Fruit fly (Drosophila melanogaster): ENCODE data around the gene mRpL38.

The mRpL38 gene

DNA sequence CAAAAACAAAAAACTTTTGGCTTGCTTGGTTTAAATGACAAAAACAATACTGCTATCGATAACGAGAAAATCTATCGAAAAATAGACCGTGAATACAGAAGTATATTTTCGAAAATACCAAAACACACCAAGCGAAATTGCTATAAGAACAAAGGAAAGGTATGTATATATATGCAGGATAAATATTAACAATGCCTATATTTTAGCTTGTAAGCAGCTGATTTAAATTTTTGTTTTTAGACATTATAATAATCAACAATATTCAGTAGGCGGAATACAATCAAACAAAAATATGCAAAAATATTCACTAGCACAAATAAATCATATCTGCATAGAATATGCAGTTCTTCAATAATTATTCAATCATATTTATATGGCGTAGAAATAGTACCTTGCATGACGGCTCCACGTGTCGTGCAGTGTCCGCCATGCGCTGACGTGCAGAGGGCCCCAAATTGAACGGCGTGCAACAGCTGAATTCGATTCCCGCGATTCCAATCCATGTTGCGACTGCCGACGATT lies 11.8 kb downstream of the mRpL38 start, which contains the start of the genes Fbxl4 and Dus2 (continued):
- TF ChIP-seq ewg (GFP tag; optimal IDR thresholded peaks at IDR 0.05): peak; percentile 83
- peak; percentile 82 for TF ChIP-seq CG2875 (GFP tag; optimal IDR thresholded peaks at IDR 0.05)
- no peak for TF ChIP-seq Dfd (GFP tag; optimal IDR thresholded peaks at IDR 0.05)
- TF ChIP-seq CG7556 (GFP tag; optimal IDR thresholded peaks at IDR 0.05): peak; percentile 89
- TF ChIP-seq Dref (GFP tag; IDR thresholded peaks at IDR 0.05): peak; percentile 52
- TF ChIP-seq ase (GFP tag; IDR thresholded peaks at IDR 0.05): peak; percentile 91
- peak; percentile 61; the same call in 1 of the 2 replicates for TF ChIP-seq Lim3 (GFP tag; IDR thresholded peaks at IDR 0.05)
- peak; percentile 78 for TF ChIP-seq CG31388 (GFP tag; optimal IDR thresholded peaks at IDR 0.05)
- TF ChIP-seq otp (GFP tag; IDR thresholded peaks at IDR 0.05): peak; percentile 93
- peak; percentile 66 for TF ChIP-seq CG17186 (GFP tag; optimal IDR thresholded peaks at IDR 0.05)
- TF ChIP-seq jigr1 (GFP tag; IDR thresholded peaks at IDR 0.05): peak; percentile 76
- peak; percentile 90 for TF ChIP-seq Bteb2 (GFP tag; optimal IDR thresholded peaks at IDR 0.05)
- peak; percentile 76 for TF ChIP-seq Asciz (GFP tag; optimal IDR thresholded peaks at IDR 0.05)
- TF ChIP-seq fd96Cb (tag; optimal IDR thresholded peaks at IDR 0.05): peak; percentile 90
- peak; percentile 90 for TF ChIP-seq dmrt99B (tag; optimal IDR thresholded peaks at IDR 0.05)
- TF ChIP-seq mirr (GFP tag; optimal IDR thresholded peaks at IDR 0.05): peak; percentile 73
- peak; percentile 94 for TF ChIP-seq Hr3 (GFP tag; optimal IDR thresholded peaks at IDR 0.05)
- TF ChIP-seq CG34376 (GFP tag; optimal IDR thresholded peaks at IDR 0.05): peak; percentile 87
- TF ChIP-seq CG10543 (GFP tag; optimal IDR thresholded peaks at IDR 0.05): peak; percentile 89
- peak; percentile 95 for TF ChIP-seq chm (GFP tag; IDR thresholded peaks at IDR 0.05)
- peak; percentile 83 for TF ChIP-seq dm (GFP tag; optimal IDR thresholded peaks at IDR 0.05)
- peak; percentile 61 for TF ChIP-seq emc (GFP tag; optimal IDR thresholded peaks at IDR 0.05)
- peak; percentile 90 for TF ChIP-seq CG18619 (GFP tag; optimal IDR thresholded peaks at IDR 0.05)
- TF ChIP-seq CG10267 (tag; optimal IDR thresholded peaks at IDR 0.05): peak; percentile 85
- TF ChIP-seq sd (tag; optimal IDR thresholded peaks at IDR 0.05): peak; percentile 61
- TF ChIP-seq toy (GFP tag; IDR thresholded peaks at IDR 0.05): peak; percentile 74
- TF ChIP-seq CG9932 (GFP tag; IDR thresholded peaks at IDR 0.05): peak; percentile 94
- TF ChIP-seq CG17361 (GFP tag; IDR thresholded peaks at IDR 0.05): peak; percentile 96
- peak; percentile 77 for TF ChIP-seq ATbp (GFP tag; optimal IDR thresholded peaks at IDR 0.05)
- peak; percentile 75 for TF ChIP-seq CG8359 (GFP tag; optimal IDR thresholded peaks at IDR 0.05; ENCODE audit: borderline replicate concordance)
- peak; percentile 76 for TF ChIP-seq CG4617 (GFP tag; optimal IDR thresholded peaks at IDR 0.05; ENCODE audit: borderline replicate concordance)
- TF ChIP-seq YL-1 (GFP tag; optimal IDR thresholded peaks at IDR 0.05): peak; percentile 81
- TF ChIP-seq grn (GFP tag; optimal IDR thresholded peaks at IDR 0.05): no peak
- TF ChIP-seq CG3838 (GFP tag; optimal IDR thresholded peaks at IDR 0.05): peak; percentile 78
- peak; percentile 84 for TF ChIP-seq CG13296 (GFP tag; optimal IDR thresholded peaks at IDR 0.05)
- TF ChIP-seq CG12769 (tag; optimal IDR thresholded peaks at IDR 0.05): no peak
- TF ChIP-seq vfl (GFP tag; optimal IDR thresholded peaks at IDR 0.05): peak; percentile 84
- peak; percentile 92 for TF ChIP-seq lab (GFP tag; optimal IDR thresholded peaks at IDR 0.05)
- TF ChIP-seq Sin3A (optimal IDR thresholded peaks at IDR 0.05): peak; percentile 35
- TF ChIP-seq CG12219 (GFP tag; optimal IDR thresholded peaks at IDR 0.05): peak; percentile 83
- peak; percentile 94 for TF ChIP-seq CG4404 (GFP tag; IDR thresholded peaks at IDR 0.05)
- peak; percentile 87 for TF ChIP-seq CG30020 (tag; optimal IDR thresholded peaks at IDR 0.05)
- TF ChIP-seq CrebB (tag; optimal IDR thresholded peaks at IDR 0.05): peak; percentile 74
- peak; percentile 88 for TF ChIP-seq slou (GFP tag; optimal IDR thresholded peaks at IDR 0.05)
- TF ChIP-seq mld (GFP tag; IDR thresholded peaks at IDR 0.05; ENCODE audit: partially characterized antibody): no peak
- TF ChIP-seq grau (tag; optimal IDR thresholded peaks at IDR 0.05): peak; percentile 90
- TF ChIP-seq CG6272 (GFP tag; IDR thresholded peaks at IDR 0.05): peak; percentile 92
- TF ChIP-seq Nf-YB (GFP tag; optimal IDR thresholded peaks at IDR 0.05): peak; percentile 70
- peak; percentile 91 for TF ChIP-seq CG18262 (tag; optimal IDR thresholded peaks at IDR 0.05)
- peak; percentile 76 for TF ChIP-seq Lhr (GFP tag; optimal IDR thresholded peaks at IDR 0.05)

Data from whole organism, embryonic.